Fruit fly (Drosophila melanogaster): ENCODE results near the gene CG2955.

dm6 chr2L:4124629-4125350, 24.3 kb upstream of the CG2955 start:
- TF ChIP-seq CG6163 (GFP tag; IDR thresholded peaks at IDR 0.05), result 0 out of 3 replicates have a peak, but pooled peaks have one; percentile 40
- no peak for TF ChIP-seq OdsH (GFP tag; optimal IDR thresholded peaks at IDR 0.05)
- no peak for TF ChIP-seq Eip93F (GFP tag; optimal IDR thresholded peaks at IDR 0.05)
- TF ChIP-seq CG3032 (tag; optimal IDR thresholded peaks at IDR 0.05), result no peak
- no peak for TF ChIP-seq vri (GFP tag; optimal IDR thresholded peaks at IDR 0.05)
- peak; percentile 62 for TF ChIP-seq svp (GFP tag)
- TF ChIP-seq CG7368 (GFP tag; optimal IDR thresholded peaks at IDR 0.05), result no peak
- no peak for TF ChIP-seq Ets96B (tag; optimal IDR thresholded peaks at IDR 0.05)
- no peak for TF ChIP-seq Gug (GFP tag; IDR thresholded peaks at IDR 0.05)
- no peak for TF ChIP-seq esn (GFP tag; optimal IDR thresholded peaks at IDR 0.05)
- TF ChIP-seq CG4318 (GFP tag; optimal IDR thresholded peaks at IDR 0.05), result no peak
- no peak for TF ChIP-seq CG6808 (GFP tag; optimal IDR thresholded peaks at IDR 0.05)
- TF ChIP-seq CG8319 (GFP tag; optimal IDR thresholded peaks at IDR 0.05), result no peak
- no peak for TF ChIP-seq ss (GFP tag; optimal IDR thresholded peaks at IDR 0.05)
